Fruit fly (Drosophila melanogaster) whole organism, embryonic: Measurements from ENCODE around the gene Dhc62B.

Experiments
- Awh ChIP-seq: fragments of 200-800 bp; sonication (Bioruptor generic); IDR thresholded peaks from 2 replicates; pipeline ENCODE4, ENCODE4 v1.3.6; 2022; ENCODE audit warnings: missing biosample characterization, missing genetic modification characterization
- CTCF ChIP-seq: fragments of 200-800 bp; sonication (Bioruptor generic); optimal IDR thresholded peaks from 2 replicates; lab custom pipeline; 2017; ENCODE audit warnings: missing biosample characterization, mild to moderate bottlenecking, missing genetic modification characterization, moderate library complexity
- GATAe ChIP-seq: fragments of 200-800 bp; sonication (Bioruptor generic); conservative IDR thresholded peaks from 2 replicates; pipeline ENCODE4 v1.3.6; 2022; ENCODE audit warnings: missing biosample characterization, missing genetic modification characterization
- chif ChIP-seq, 2 experiments: fragments of 200-800 bp; sonication (Bioruptor generic); optimal IDR thresholded peaks; 3 replicates each; lab custom pipeline; 2016; ENCODE audit warnings: missing biosample characterization in 2 of 2, missing genetic modification characterization in 2 of 2
- ftz-f1 ChIP-seq: fragments of 200-800 bp; sonication (Bioruptor generic); optimal IDR thresholded peaks from 2 replicates; lab custom pipeline; 2016; ENCODE audit warnings: missing biosample characterization, missing genetic modification characterization
- grau ChIP-seq: fragments of 200-800 bp; optimal IDR thresholded peaks from 3 replicates; lab custom pipeline; 2019; ENCODE audit warnings: missing biosample characterization, mild to moderate bottlenecking, missing genetic modification characterization, moderate library complexity
- hkb ChIP-seq, 2 experiments: fragments of 200-800 bp in 1 of 2; fragments of >200 bp in 1 of 2; sonication (Bioruptor generic) in 1 of 2; IDR thresholded peaks in 1 of 2; optimal IDR thresholded peaks in 1 of 2; 2 replicates each; pipeline versions ENCODE4 v1.3.6 to Lab custom; 2017 to 2022; ENCODE audit warnings: missing biosample characterization in 1 of 2, missing genetic modification characterization in 1 of 2
- onecut ChIP-seq: fragments of 200-800 bp; sonication (Bioruptor generic); IDR thresholded peaks from 2 replicates; pipeline ENCODE4 v1.3.6; 2022; ENCODE audit warnings: missing biosample characterization, missing genetic modification characterization
- phol ChIP-seq: fragments of 200-800 bp; sonication (Bioruptor generic); optimal IDR thresholded peaks from 3 replicates; lab custom pipeline; 2018; ENCODE audit warnings: missing biosample characterization, mild to moderate bottlenecking, missing genetic modification characterization, moderate library complexity
- trem ChIP-seq: fragments of 200-800 bp; optimal IDR thresholded peaks from 3 replicates; lab custom pipeline; 2019; ENCODE audit warnings: missing biosample characterization, mild to moderate bottlenecking, missing genetic modification characterization, moderate library complexity

dm6 chr3L:1748218-1748617, 23.3 kb downstream of the Dhc62B start:
- TF ChIP-seq hkb (optimal IDR thresholded peaks at IDR 0.05; lab: Kevin White, UChicago) (no peak), hkb (GFP tag; IDR thresholded peaks at IDR 0.05; lab: Robert Waterston, UW) (no peak), grau (tag; lab: Kevin White, UChicago) (no peak), phol (no peak), Awh (GFP tag; lab: Robert Waterston, UW) (no peak), GATAe (GFP tag; lab: Robert Waterston, UW) (no peak), trem (tag; lab: Kevin White, UChicago) (no peak), ftz-f1 (GFP tag; lab: Kevin White, UChicago) (no peak), chif (GFP tag; optimal IDR thresholded peaks at IDR 0.05; lab: Kevin White, UChicago) (no peak), CTCF (GFP tag; lab: Kevin White, UChicago) (no peak), onecut (GFP tag; lab: Robert Waterston, UW) (0 out of 2 replicates have a peak, but pooled peaks have one; percentile 35)
